Fruit fly (Drosophila melanogaster): ENCODE measurements around the gene CG42450.
A peak's percentile ranks its signal among the peaks of the same experiment; 100 is the strongest.

Gene CG42450

dm6 chrX:18869489-18870132, 56.5 kb downstream of the CG42450 start (continued):
- TF ChIP-seq CG18599 (GFP tag; optimal IDR thresholded peaks at IDR 0.05), result peak; percentile 20
- TF ChIP-seq croc (GFP tag; conservative IDR thresholded peaks at IDR 0.05), result no peak
- TF ChIP-seq Sin3A (optimal IDR thresholded peaks at IDR 0.05), result no peak
- no peak for TF ChIP-seq CG16779 (GFP tag; IDR thresholded peaks at IDR 0.05)
- TF ChIP-seq CG6854 (GFP tag; optimal IDR thresholded peaks at IDR 0.05), result no peak
- no peak for TF ChIP-seq bab2 (GFP tag; optimal IDR thresholded peaks at IDR 0.05)
- no peak for TF ChIP-seq Elba2 (GFP tag; optimal IDR thresholded peaks at IDR 0.05)
- no peak for TF ChIP-seq vfl (GFP tag; optimal IDR thresholded peaks at IDR 0.05)
- no peak for TF ChIP-seq dan (GFP tag; IDR thresholded peaks at IDR 0.05)
- peak; percentile 37 for TF ChIP-seq tin (GFP tag; optimal IDR thresholded peaks at IDR 0.05)
- TF ChIP-seq Rfx (GFP tag; IDR thresholded peaks at IDR 0.05), result peak; percentile 59
- TF ChIP-seq HLH54F (GFP tag; optimal IDR thresholded peaks at IDR 0.05), result peak; percentile 7
- no peak for TF ChIP-seq CG2202 (tag; optimal IDR thresholded peaks at IDR 0.05)
- TF ChIP-seq Hr3 (GFP tag; optimal IDR thresholded peaks at IDR 0.05), result peak; percentile 42
- TF ChIP-seq Ptx1 (GFP tag; IDR thresholded peaks at IDR 0.05), result peak; percentile 65
- TF ChIP-seq CG10959 (GFP tag; IDR thresholded peaks at IDR 0.05), result no peak
- TF ChIP-seq Bteb2 (GFP tag; optimal IDR thresholded peaks at IDR 0.05), result no peak
- TF ChIP-seq sob (GFP tag; IDR thresholded peaks at IDR 0.05), result peak; percentile 37; the same call in 1 of the 2 replicates
- TF ChIP-seq D19A (tag; optimal IDR thresholded peaks at IDR 0.05), result no peak
- no peak for TF ChIP-seq GATAe (GFP tag; conservative IDR thresholded peaks at IDR 0.05)
- TF ChIP-seq ara (GFP tag; IDR thresholded peaks at IDR 0.05), result peak; percentile 61; the same call in 1 of the 2 replicates
- no peak for TF ChIP-seq zen2 (GFP tag; IDR thresholded peaks at IDR 0.05; ENCODE audit: partially characterized antibody)
- TF ChIP-seq CG10267 (tag; optimal IDR thresholded peaks at IDR 0.05), result peak; percentile 34
- no peak for TF ChIP-seq CG12744 (GFP tag; optimal IDR thresholded peaks at IDR 0.05)
- peak; percentile 27; the same call in 1 of the 2 replicates for TF ChIP-seq CG9215 (GFP tag; IDR thresholded peaks at IDR 0.05)
- no peak for TF ChIP-seq CG6791 (GFP tag; IDR thresholded peaks at IDR 0.05; ENCODE audit: partially characterized antibody)
- TF ChIP-seq Aef1 (GFP tag; IDR thresholded peaks at IDR 0.05), result peak; percentile 54; the same call in 2 of the 3 replicates
- TF ChIP-seq tx (GFP tag; optimal IDR thresholded peaks at IDR 0.05), result no peak
- no peak for TF ChIP-seq Stat92E (GFP tag; optimal IDR thresholded peaks at IDR 0.05)
- TF ChIP-seq MESR4 (GFP tag; optimal IDR thresholded peaks at IDR 0.05), result no peak
- TF ChIP-seq CG10366 (GFP tag; IDR thresholded peaks at IDR 0.05), result peak; percentile 56
- no peak for TF ChIP-seq CG14860 (GFP tag; IDR thresholded peaks at IDR 0.05; ENCODE audit: partially characterized antibody)
- TF ChIP-seq slou (GFP tag; optimal IDR thresholded peaks at IDR 0.05), result no peak
- no peak for TF ChIP-seq CG7987 (GFP tag; optimal IDR thresholded peaks at IDR 0.05)
- no peak for TF ChIP-seq HmgZ (tag; optimal IDR thresholded peaks at IDR 0.05)
- TF ChIP-seq CG11398 (GFP tag; optimal IDR thresholded peaks at IDR 0.05), result no peak
- TF ChIP-seq CG11695 (GFP tag; IDR thresholded peaks at IDR 0.05), result peak; percentile 68
- TF ChIP-seq fru (optimal IDR thresholded peaks at IDR 0.05), result no peak
- no peak for TF ChIP-seq salm (tag; optimal IDR thresholded peaks at IDR 0.05)
- peak; percentile 26 for TF ChIP-seq Side (GFP tag; optimal IDR thresholded peaks at IDR 0.05)
- TF ChIP-seq CG1024 (GFP tag; IDR thresholded peaks at IDR 0.05), result peak; percentile 47; the same call in 1 of the 2 replicates
- TF ChIP-seq Hmr (GFP tag; optimal IDR thresholded peaks at IDR 0.05), result no peak
- no peak for TF ChIP-seq CG12155 (GFP tag; optimal IDR thresholded peaks at IDR 0.05)
- TF ChIP-seq E2f1 (GFP tag; IDR thresholded peaks at IDR 0.05), result peak; percentile 41; the same call in 1 of the 2 replicates
- TF ChIP-seq toy (GFP tag; IDR thresholded peaks at IDR 0.05), result no peak
- no peak for TF ChIP-seq CG4328 (GFP tag; optimal IDR thresholded peaks at IDR 0.05)
- TF ChIP-seq Oaz (GFP tag; IDR thresholded peaks at IDR 0.05), result peak; percentile 61
- TF ChIP-seq CG15479 (GFP tag; optimal IDR thresholded peaks at IDR 0.05), result no peak
- TF ChIP-seq esg (GFP tag; conservative IDR thresholded peaks at IDR 0.05), result peak; percentile 58
- no peak for TF ChIP-seq CG12219 (GFP tag; optimal IDR thresholded peaks at IDR 0.05)
- TF ChIP-seq Jarid2 (GFP tag; optimal IDR thresholded peaks at IDR 0.05), result no peak
